Worm (Caenorhabditis elegans) whole organism, late embryonic: ENCODE results near the gene F58E6.4.

Experiments used
- F13H6.1 ChIP-seq: sonication (generic microtip); optimal IDR thresholded peaks from 2 replicates; lab custom pipeline; 2016; ENCODE audit warnings: missing genetic modification characterization, missing compliant biosample characterization
- ceh-19 ChIP-seq: fragments of 200-800 bp; sonication (Bioruptor generic); optimal IDR thresholded peaks from 2 replicates; lab custom pipeline; 2018; ENCODE audit warnings: mild to moderate bottlenecking, missing genetic modification characterization, missing compliant biosample characterization
- ceh-30 ChIP-seq: fragments of 150-350 bp; optimal IDR thresholded peaks from 2 replicates; lab custom pipeline; 2014; ENCODE audit warnings: missing biosample characterization, missing genetic modification characterization
- ets-4 ChIP-seq: sonication (generic microtip); optimal IDR thresholded peaks from 2 replicates; lab custom pipeline; 2016; ENCODE audit warnings: missing genetic modification characterization, missing compliant biosample characterization
- hlh-6 ChIP-seq: sonication (generic microtip); optimal IDR thresholded peaks from 2 replicates; lab custom pipeline; 2016; ENCODE audit warnings: missing genotype, missing genetic modification characterization, missing compliant biosample characterization
- nhr-11 ChIP-seq: fragments of 150-350 bp; optimal IDR thresholded peaks from 2 replicates; lab custom pipeline; 2014; ENCODE audit warnings: missing biosample characterization, missing genetic modification characterization
- pqm-1 ChIP-seq: sonication (generic microtip); optimal IDR thresholded peaks from 2 replicates; lab custom pipeline; 2016; ENCODE audit warnings: missing genetic modification characterization, missing compliant biosample characterization
- rnt-1 ChIP-seq: sonication (generic microtip); optimal IDR thresholded peaks from 2 replicates; lab custom pipeline; 2016; ENCODE audit warnings: missing genetic modification characterization, missing compliant biosample characterization
- syd-9 ChIP-seq: sonication (generic microtip); optimal IDR thresholded peaks from 2 replicates; lab custom pipeline; 2016; ENCODE audit warnings: mild to moderate bottlenecking, missing genetic modification characterization, moderate library complexity, missing compliant biosample characterization
- unc-86 ChIP-seq: sonication (generic microtip); optimal IDR thresholded peaks from 2 replicates; lab custom pipeline; 2016; ENCODE audit warnings: missing genetic modification characterization, missing compliant biosample characterization

DNA sequence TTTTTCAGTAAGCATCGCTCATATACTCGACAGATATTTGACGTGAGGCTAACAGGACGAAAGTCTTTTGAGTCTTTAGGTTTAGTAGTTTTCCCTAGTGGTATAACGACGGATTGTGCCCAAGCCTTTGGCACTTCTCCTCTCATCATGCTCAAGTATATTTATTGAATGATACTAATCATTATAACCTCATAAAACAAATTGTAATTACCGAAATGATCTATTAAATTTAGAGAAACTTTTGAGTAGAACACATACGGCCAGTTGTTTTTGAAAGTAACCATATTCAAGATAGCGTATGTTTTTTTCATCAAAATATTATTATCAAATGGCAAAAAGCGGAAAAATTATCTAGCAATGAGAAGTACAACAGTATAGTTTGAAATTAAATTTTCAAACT is 21.1 kb upstream of the F58E6.4 start:
- TF ChIP-seq pqm-1 (tag; lab: Kevin White, UChicago) (no peak), ceh-30 (no peak), unc-86 (no peak), hlh-6 (tag; lab: Kevin White, UChicago) (no peak), F13H6.1 (tag; lab: Kevin White, UChicago) (no peak), ets-4 (tag; lab: Kevin White, UChicago) (no peak), syd-9 (no peak), nhr-11 (no peak), ceh-19 (no peak), rnt-1 (no peak)
